Fruit fly (Drosophila melanogaster) whole organism, embryonic: ENCODE results near the gene CG15201.

Source experiments
- CG13123 ChIP-seq: fragments of 200-800 bp; sonication (Bioruptor generic); optimal IDR thresholded peaks from 2 replicates; lab custom pipeline; 2016; ENCODE audit warnings: missing biosample characterization, missing genetic modification characterization
- CG4328 ChIP-seq: fragments of 200-800 bp; sonication (Bioruptor generic); optimal IDR thresholded peaks from 3 replicates; lab custom pipeline; 2017; ENCODE audit warnings: missing biosample characterization, missing genetic modification reagents, missing genetic modification characterization
- CG8290 ChIP-seq, 3 experiments: fragments of 200-800 bp; sonication (Bioruptor generic); optimal IDR thresholded peaks; 2 replicates each; lab custom pipeline; 2016 to 2019; ENCODE audit warnings: missing biosample characterization in 3 of 3, missing genetic modification characterization in 3 of 3, mild to moderate bottlenecking in 2 of 3, moderate library complexity in 1 of 3
- CG8478 ChIP-seq: fragments of >200 bp; optimal IDR thresholded peaks from 2 replicates; lab custom pipeline; 2018
- CG9437 ChIP-seq: fragments of 200-800 bp; sonication (Bioruptor generic); optimal IDR thresholded peaks from 2 replicates; lab custom pipeline; 2018; ENCODE audit warnings: missing biosample characterization, mild to moderate bottlenecking, missing genetic modification characterization
- CTCF ChIP-seq: fragments of 200-800 bp; sonication (Bioruptor generic); optimal IDR thresholded peaks from 2 replicates; lab custom pipeline; 2017; ENCODE audit warnings: missing biosample characterization, mild to moderate bottlenecking, missing genetic modification characterization, moderate library complexity
- Deaf1 ChIP-seq: fragments of 200-800 bp; optimal IDR thresholded peaks from 3 replicates; lab custom pipeline; 2019; ENCODE audit warnings: missing biosample characterization, mild to moderate bottlenecking, missing genetic modification characterization, moderate library complexity
- Hr3 ChIP-seq: fragments of 200-800 bp; sonication (Bioruptor generic); optimal IDR thresholded peaks from 3 replicates; lab custom pipeline; 2016; ENCODE audit warnings: missing biosample characterization, missing genetic modification characterization
- Hr51 ChIP-seq, 2 experiments: fragments of 200-800 bp; sonication (Bioruptor generic); optimal IDR thresholded peaks; 2 replicates in 1 of 2; 3 replicates in 1 of 2; lab custom pipeline; 2016 to 2018; ENCODE audit warnings: missing biosample characterization in 2 of 2, missing genetic modification characterization in 2 of 2, mild to moderate bottlenecking in 1 of 2, moderate library complexity in 1 of 2
- abd-A ChIP-seq: fragments of 200-800 bp; sonication (Bioruptor generic); optimal IDR thresholded peaks from 3 replicates; lab custom pipeline; 2019; ENCODE audit warnings: missing biosample characterization, mild to moderate bottlenecking, missing genetic modification characterization, moderate library complexity
- br ChIP-seq: fragments of >200 bp; optimal IDR thresholded peaks from 2 replicates; lab custom pipeline; 2017
- sima ChIP-seq: fragments of 200-800 bp; sonication (Bioruptor generic); optimal IDR thresholded peaks from 2 replicates; lab custom pipeline; 2016; ENCODE audit warnings: missing biosample characterization, missing genetic modification characterization
- sob ChIP-seq: fragments of 200-800 bp; sonication (Bioruptor generic); IDR thresholded peaks from 2 replicates; pipeline ENCODE4 v1.3.6; 2022; ENCODE audit warnings: missing biosample characterization, missing genetic modification characterization
- trem ChIP-seq: fragments of 200-800 bp; optimal IDR thresholded peaks from 3 replicates; lab custom pipeline; 2019; ENCODE audit warnings: missing biosample characterization, mild to moderate bottlenecking, missing genetic modification characterization, moderate library complexity

dm6 chrX:11136587-11137512, 7.1 kb upstream of the CG15201 start, which contains the start of gene Klp10A:
- TF ChIP-seq abd-A (tag; lab: Kevin White, UChicago): no peak
- TF ChIP-seq Deaf1 (tag; lab: Kevin White, UChicago): no peak
- peak; percentile 3 for TF ChIP-seq CG9437 (GFP tag; lab: Kevin White, UChicago)
- TF ChIP-seq sima (GFP tag; lab: Kevin White, UChicago): no peak
- TF ChIP-seq br (lab: Kevin White, UChicago): no peak
- peak; percentile 43; the same call in 1 of the 2 replicates for TF ChIP-seq sob (GFP tag; lab: Robert Waterston, UW)
- no peak for TF ChIP-seq Hr3 (GFP tag; lab: Kevin White, UChicago)
- no peak for TF ChIP-seq CTCF (GFP tag; lab: Kevin White, UChicago)
- no peak for TF ChIP-seq Hr51 (GFP tag; optimal IDR thresholded peaks at IDR 0.05; lab: Kevin White, UChicago)
- TF ChIP-seq trem (tag; lab: Kevin White, UChicago): no peak
- peak; percentile 75 for TF ChIP-seq CG8478 (lab: Kevin White, UChicago)
- no peak for TF ChIP-seq CG8290 (GFP tag; optimal IDR thresholded peaks at IDR 0.05; lab: Kevin White, UChicago)
- TF ChIP-seq CG8290 (tag; optimal IDR thresholded peaks at IDR 0.05; lab: Kevin White, UChicago): no peak
- TF ChIP-seq CG13123 (GFP tag; lab: Kevin White, UChicago): no peak
- TF ChIP-seq CG4328 (GFP tag; lab: Kevin White, UChicago): no peak
